Fruit fly (Drosophila melanogaster) whole organism: Measurements from ENCODE around the gene CG7408.

Experiments used
- CG8478 ChIP-seq: fragments of >200 bp; optimal IDR thresholded peaks from 2 replicates; lab custom pipeline; 2018; ENCODE audit warnings: inconsistent platforms
- Dll ChIP-seq: fragments of >200 bp; optimal IDR thresholded peaks from 2 replicates; lab custom pipeline; 2017
- EcR ChIP-seq, 2 experiments: fragments of >200 bp; optimal IDR thresholded peaks; 2 replicates each; lab custom pipeline; 2017; ENCODE audit warnings: missing biosample characterization in 2 of 2, missing genetic modification characterization in 2 of 2, missing genetic modification reagents in 2 of 2
- pan ChIP-seq: fragments of >200 bp; optimal IDR thresholded peaks from 2 replicates; lab custom pipeline; 2017
- psq ChIP-seq: fragments of >200 bp; optimal IDR thresholded peaks from 2 replicates; lab custom pipeline; 2017
- usp ChIP-seq: fragments of >200 bp; optimal IDR thresholded peaks from 2 replicates; lab custom pipeline; 2017; ENCODE audit warnings: missing biosample characterization, missing genetic modification characterization, mixed read lengths

CG7408 gene

dm6 chr3L:17884276-17884675 lies 5.4 kb downstream of the CG7408 start, which contains the start of gene CG5506:
Gene CG5506 (minus strand): TSS chr3L:17884376.
- TF ChIP-seq pan (lab: Kevin White, UChicago) (no peak), usp (no peak), psq (no peak), Dll (lab: Kevin White, UChicago) (no peak), EcR (GFP tag; optimal IDR thresholded peaks at IDR 0.05; lab: Kevin White, UChicago) (no peak), CG8478 (no peak)

- TF ChIP-seq usp = no peak
- no peak for TF ChIP-seq EcR (GFP tag; optimal IDR thresholded peaks at IDR 0.05; lab: Kevin White, UChicago)
- TF ChIP-seq Dll (lab: Kevin White, UChicago) = no peak
- no peak for TF ChIP-seq psq
- no peak for TF ChIP-seq pan (lab: Kevin White, UChicago)
- TF ChIP-seq CG8478 = no peak
These were observed 7.6 kb downstream of the CG7408 start, which contains the start of gene CG16775 for dm6 chr3L:17886545-17886944. Gene CG16775 (minus strand): TSS chr3L:17886645.

dm6 chr3L:17887393-17887792 lies 8.5 kb downstream of the CG7408 start, which contains the start of gene CG7402:
Gene CG7402 (plus strand): TSS chr3L:17887705.
- TF ChIP-seq EcR (GFP tag; optimal IDR thresholded peaks at IDR 0.05; lab: Kevin White, UChicago) = no peak
- TF ChIP-seq Dll (lab: Kevin White, UChicago) = no peak
- TF ChIP-seq psq = no peak
- TF ChIP-seq usp = no peak

dm6 chr3L:17893660-17894059 lies 14.8 kb downstream of the CG7408 start:
- TF ChIP-seq Dll (lab: Kevin White, UChicago) (no peak), EcR (GFP tag; optimal IDR thresholded peaks at IDR 0.05; lab: Kevin White, UChicago) (no peak), CG8478 (no peak), psq (no peak), usp (no peak), pan (lab: Kevin White, UChicago) (no peak)

dm6 chr3L:17895815-17896275 lies 16.9 kb downstream of the CG7408 start, which contains the start of gene Tsp74F:
Gene Tsp74F (minus strand): TSS chr3L:17895862.
- TF ChIP-seq Dll (lab: Kevin White, UChicago) = no peak
- TF ChIP-seq CG8478 = no peak
- TF ChIP-seq psq = no peak
- TF ChIP-seq usp = no peak
- TF ChIP-seq pan (lab: Kevin White, UChicago) = no peak
- TF ChIP-seq EcR (GFP tag; optimal IDR thresholded peaks at IDR 0.05; lab: Kevin White, UChicago) = no peak

- TF ChIP-seq EcR (GFP tag; optimal IDR thresholded peaks at IDR 0.05; lab: Kevin White, UChicago) (no peak), Dll (lab: Kevin White, UChicago) (no peak), psq (no peak), pan (lab: Kevin White, UChicago) (no peak), usp (no peak), CG8478 (no peak)
These were observed 19.7 kb downstream of the CG7408 start for dm6 chr3L:17898606-17899005.

dm6 chr3L:17902186-17902585 lies 23.3 kb downstream of the CG7408 start:
- TF ChIP-seq usp = no peak
- TF ChIP-seq pan (lab: Kevin White, UChicago) = no peak
- no peak for TF ChIP-seq Dll (lab: Kevin White, UChicago)
- TF ChIP-seq EcR (GFP tag; optimal IDR thresholded peaks at IDR 0.05; lab: Kevin White, UChicago) = no peak
- no peak for TF ChIP-seq CG8478

dm6 chr3L:17902621-17903020 lies 23.7 kb downstream of the CG7408 start:
- TF ChIP-seq pan (lab: Kevin White, UChicago) = no peak
- no peak for TF ChIP-seq psq
- TF ChIP-seq CG8478 = no peak
- TF ChIP-seq usp = no peak
- no peak for TF ChIP-seq EcR (GFP tag; optimal IDR thresholded peaks at IDR 0.05; lab: Kevin White, UChicago)
- TF ChIP-seq Dll (lab: Kevin White, UChicago) = no peak

dm6 chr3L:17903813-17904416 lies 25.0 kb downstream of the CG7408 start:
- no peak for TF ChIP-seq Dll (lab: Kevin White, UChicago)
- no peak for TF ChIP-seq psq
- no peak for TF ChIP-seq CG8478
- no peak for TF ChIP-seq pan (lab: Kevin White, UChicago)
- TF ChIP-seq usp = no peak
- TF ChIP-seq EcR (GFP tag; optimal IDR thresholded peaks at IDR 0.05; lab: Kevin White, UChicago) = no peak

- TF ChIP-seq EcR (GFP tag; optimal IDR thresholded peaks at IDR 0.05; lab: Kevin White, UChicago) (no peak), usp (no peak), psq (no peak), CG8478 (no peak), Dll (lab: Kevin White, UChicago) (no peak), pan (lab: Kevin White, UChicago) (no peak)
These were observed 25.7 kb downstream of the CG7408 start for dm6 chr3L:17904593-17904992.

dm6 chr3L:17905761-17906160 lies 26.9 kb downstream of the CG7408 start:
- TF ChIP-seq psq (no peak), usp (no peak), Dll (lab: Kevin White, UChicago) (no peak)

- TF ChIP-seq EcR (GFP tag; optimal IDR thresholded peaks at IDR 0.05; lab: Kevin White, UChicago) (no peak), pan (lab: Kevin White, UChicago) (no peak), usp (no peak), Dll (lab: Kevin White, UChicago) (no peak)
These were observed 28.8 kb downstream of the CG7408 start, which contains the start of the genes Prestin and Wdr92 for dm6 chr3L:17907609-17908160. Gene Prestin (minus strand): TSS chr3L:17907812. Gene Wdr92 (plus strand): TSS chr3L:17908143.

- TF ChIP-seq Dll (lab: Kevin White, UChicago) (no peak), CG8478 (no peak), pan (lab: Kevin White, UChicago) (no peak), psq (no peak), usp (no peak), EcR (GFP tag; optimal IDR thresholded peaks at IDR 0.05; lab: Kevin White, UChicago) (no peak)
These were observed 33.6 kb downstream of the CG7408 start, which contains the start of gene CG5290 for dm6 chr3L:17912448-17912847. Gene CG5290 (minus strand): TSS chr3L:17912565.
